Worm (Caenorhabditis elegans): ENCODE results near the gene K02F6.5.
"Not testable (repeated sequence)": the region's sequence is repeated elsewhere in the genome, so short reads cannot be mapped to it uniquely, and the experiment has no call there.

Gene K02F6.5

ce11 chrII:2534459-2534858 is at the start of gene K02F6.5:
K02F6.5 (plus strand) TSS chrII:2534759.
- not testable (repeated sequence) for TF ChIP-seq nhr-20 (tag; optimal IDR thresholded peaks at IDR 0.05); Y116A8C.19 (tag; optimal IDR thresholded peaks at IDR 0.05; ENCODE audit: borderline replicate concordance); xbp-1 (tag; optimal IDR thresholded peaks at IDR 0.05)

ce11 chrII:2488386-2488785 is 46.2 kb upstream of the K02F6.5 start, which contains the start of gene F53G2.1:
F53G2.1 (plus strand) TSS chrII:2488686.
- no peak for TF ChIP-seq lin-35 (GFP tag; optimal IDR thresholded peaks at IDR 0.05)
- TF ChIP-seq blmp-1 (tag; optimal IDR thresholded peaks at IDR 0.05), result no peak
- TF ChIP-seq fos-1 (tag; optimal IDR thresholded peaks at IDR 0.05), result no peak
- no peak for TF ChIP-seq nhr-28 (tag; optimal IDR thresholded peaks at IDR 0.05)
- TF ChIP-seq pax-3 (tag; optimal IDR thresholded peaks at IDR 0.05), result no peak
- no peak for TF ChIP-seq skn-1 (tag; optimal IDR thresholded peaks at IDR 0.05)
- TF ChIP-seq nhr-47 (tag; optimal IDR thresholded peaks at IDR 0.05), result no peak
- TF ChIP-seq irx-1 (tag; optimal IDR thresholded peaks at IDR 0.05), result no peak
- TF ChIP-seq ces-1 (GFP tag; optimal IDR thresholded peaks at IDR 0.05), result no peak
- no peak for TF ChIP-seq aly-2 (tag; optimal IDR thresholded peaks at IDR 0.05)
- TF ChIP-seq egl-13 (tag; optimal IDR thresholded peaks at IDR 0.05), result no peak
- no peak for TF ChIP-seq grh-1 (GFP tag; IDR thresholded peaks at IDR 0.05)
- no peak for TF ChIP-seq pag-3 (tag; optimal IDR thresholded peaks at IDR 0.05; ENCODE audit: borderline replicate concordance, insufficient read depth)
- no peak for TF ChIP-seq egl-27 (tag; optimal IDR thresholded peaks at IDR 0.05)
- TF ChIP-seq mef-2 (tag; optimal IDR thresholded peaks at IDR 0.05), result no peak
- no peak for TF ChIP-seq nhr-76 (tag; optimal IDR thresholded peaks at IDR 0.05)
- TF ChIP-seq alr-1 (tag; optimal IDR thresholded peaks at IDR 0.05; ENCODE audit: borderline replicate concordance), result no peak
- TF ChIP-seq lir-3 (tag; optimal IDR thresholded peaks at IDR 0.05; ENCODE audit: poor library complexity), result no peak

ce11 chrII:2503703-2504430 is 30.7 kb upstream of the K02F6.5 start:
- TF ChIP-seq nhr-85 (tag), result peak; percentile 50
- TF ChIP-seq ets-5 (GFP tag; IDR thresholded peaks at IDR 0.05), result no peak
- TF ChIP-seq mep-1 (tag; optimal IDR thresholded peaks at IDR 0.05), result peak; percentile 5
- TF ChIP-seq snu-23 (GFP tag; optimal IDR thresholded peaks at IDR 0.05), result no peak
- TF ChIP-seq efl-1 (optimal IDR thresholded peaks at IDR 0.05), result peak in 1 of 2 experiments; percentile 3
- TF ChIP-seq efl-1 (GFP tag; optimal IDR thresholded peaks at IDR 0.05 in 1 of 2), result peak in 1 of 2 experiments; percentile 18
- TF ChIP-seq skn-1 (tag; optimal IDR thresholded peaks at IDR 0.05), result peak; percentile 17
- peak in 1 of 2 experiments; percentile 3 for TF ChIP-seq lin-35 (GFP tag; optimal IDR thresholded peaks at IDR 0.05)
- no peak for TF ChIP-seq zag-1 (tag; optimal IDR thresholded peaks at IDR 0.05)
- peak; percentile 75 for TF ChIP-seq elt-2 (tag; optimal IDR thresholded peaks at IDR 0.05)

- TF ChIP-seq fkh-4 (tag; optimal IDR thresholded peaks at IDR 0.05; ENCODE audit: borderline replicate concordance) (no peak), sptf-1 (tag; optimal IDR thresholded peaks at IDR 0.05) (no peak), fkh-8 (tag; optimal IDR thresholded peaks at IDR 0.05) (no peak), zag-1 (tag; optimal IDR thresholded peaks at IDR 0.05) (no peak), tbx-2 (tag; optimal IDR thresholded peaks at IDR 0.05) (peak; percentile 51), pag-3 (tag; optimal IDR thresholded peaks at IDR 0.05; ENCODE audit: borderline replicate concordance, insufficient read depth) (no peak), C04F5.9 (tag; optimal IDR thresholded peaks at IDR 0.05) (peak; percentile 17), hlh-4 (tag; optimal IDR thresholded peaks at IDR 0.05) (no peak), grh-1 (GFP tag; IDR thresholded peaks at IDR 0.05) (0 out of 2 replicates have a peak, but pooled peaks have one; percentile 27), mab-9 (GFP tag; IDR thresholded peaks at IDR 0.05) (no peak), ama-1 (optimal IDR thresholded peaks at IDR 0.05) (no peak), nhr-84 (tag; optimal IDR thresholded peaks at IDR 0.05) (no peak), ceh-82 (tag; optimal IDR thresholded peaks at IDR 0.05) (peak in 1 of 3 experiments; percentile 26), blmp-1 (tag; optimal IDR thresholded peaks at IDR 0.05) (peak; percentile 24), mdl-1 (tag; optimal IDR thresholded peaks at IDR 0.05) (no peak), snu-23 (GFP tag; optimal IDR thresholded peaks at IDR 0.05) (peak; percentile 49), ceh-8 (GFP tag; optimal IDR thresholded peaks at IDR 0.05) (no peak), ztf-11 (tag; optimal IDR thresholded peaks at IDR 0.05) (no peak), unc-130 (tag; optimal IDR thresholded peaks at IDR 0.05) (no peak), efl-1 (optimal IDR thresholded peaks at IDR 0.05) (peak; percentile 41 to 87), efl-1 (GFP tag; optimal IDR thresholded peaks at IDR 0.05 in 1 of 2) (peak; percentile 88 to 98), hpl-2 (GFP tag; optimal IDR thresholded peaks at IDR 0.05) (no peak), nhr-19 (GFP tag; conservative IDR thresholded peaks at IDR 0.05) (peak; percentile 45), lsy-2 (tag; optimal IDR thresholded peaks at IDR 0.05) (peak; percentile 65 to 66)
These were observed 30.1 kb upstream of the K02F6.5 start, which contains the start of gene gbas-1 for ce11 chrII:2504431-2504928. gbas-1 (plus strand) TSS chrII:2504878.

Data from whole organism, L1 larva.